Worm (Caenorhabditis elegans): ENCODE data around the gene T02H6.6.

- no peak for TF ChIP-seq elt-3 (tag; optimal IDR thresholded peaks at IDR 0.05)
- TF ChIP-seq Y116A8C.19 (tag; optimal IDR thresholded peaks at IDR 0.05; ENCODE audit: borderline replicate concordance) = no peak
- no peak for TF ChIP-seq lin-39 (tag; optimal IDR thresholded peaks at IDR 0.05)
- TF ChIP-seq lin-15B (tag; optimal IDR thresholded peaks at IDR 0.05) = no peak
- TF ChIP-seq unc-62 (GFP tag; optimal IDR thresholded peaks at IDR 0.05) = no peak
- TF ChIP-seq C04F5.9 (tag; optimal IDR thresholded peaks at IDR 0.05) = no peak
- no peak for TF ChIP-seq nhr-20 (tag; optimal IDR thresholded peaks at IDR 0.05)
- no peak for TF ChIP-seq mep-1 (tag; optimal IDR thresholded peaks at IDR 0.05)
- TF ChIP-seq aha-1 (tag; optimal IDR thresholded peaks at IDR 0.05) = no peak
- TF ChIP-seq ztf-11 (tag; optimal IDR thresholded peaks at IDR 0.05) = no peak
- no peak for TF ChIP-seq efl-1 (optimal IDR thresholded peaks at IDR 0.05)
- TF ChIP-seq efl-1 (GFP tag; optimal IDR thresholded peaks at IDR 0.05 in 1 of 2) = peak in 1 of 2 experiments; percentile 54
- TF ChIP-seq nhr-11 (tag; optimal IDR thresholded peaks at IDR 0.05) = no peak
Observed at ce11 chrII:732393-732792, 48.8 kb downstream of the T02H6.6 start.
